Worm (Caenorhabditis elegans) whole organism, L4 larva: ENCODE data around the gene B0228.7.
A peak's percentile ranks its signal among the peaks of the same experiment; 100 is the strongest.

Experiments used
- Y5F2A.4 ChIP-seq: fragments of 200-800 bp; sonication (Bioruptor generic); optimal IDR thresholded peaks from 2 replicates; lab custom pipeline; 2018; ENCODE audit warnings: mild to moderate bottlenecking, missing genetic modification characterization, missing compliant biosample characterization
- attf-4 ChIP-seq: sonication (generic microtip); optimal IDR thresholded peaks from 3 replicates; lab custom pipeline; 2017; ENCODE audit warnings: missing biosample characterization, missing genetic modification characterization
- ces-1 ChIP-seq: fragments of 150-350 bp; sonication (generic microtip); optimal IDR thresholded peaks from 4 replicates; lab custom pipeline; 2014; ENCODE audit warnings: missing biosample characterization, missing genetic modification reagents, missing genetic modification characterization
- fkh-10 ChIP-seq: fragments of 150-350 bp; optimal IDR thresholded peaks from 2 replicates; lab custom pipeline; 2014; ENCODE audit warnings: missing biosample characterization, missing genetic modification reagents, missing genetic modification characterization
- lir-3 ChIP-seq: sonication (generic microtip); optimal IDR thresholded peaks from 2 replicates; lab custom pipeline; 2016; ENCODE audit warnings: mild to moderate bottlenecking, missing genetic modification characterization, missing compliant biosample characterization
- mdl-1 ChIP-seq, 2 experiments: fragments of 150-350 bp in 1 of 2; sonication (generic microtip) in 1 of 2; optimal IDR thresholded peaks; 2 replicates each; lab custom pipeline; 2014 to 2017; ENCODE audit warnings: missing biosample characterization in 2 of 2, missing genetic modification characterization in 2 of 2
- snpc-4 ChIP-seq: fragments of 150-350 bp; optimal IDR thresholded peaks from 2 replicates; lab custom pipeline; 2014; ENCODE audit warnings: missing biosample characterization, missing genetic modification characterization
- unc-130 ChIP-seq: sonication (generic microtip); optimal IDR thresholded peaks from 2 replicates; lab custom pipeline; 2016; ENCODE audit warnings: missing genetic modification reagents, missing genetic modification characterization, missing compliant biosample characterization
- zfp-2 ChIP-seq: sonication (generic microtip); optimal IDR thresholded peaks from 2 replicates; lab custom pipeline; 2016; ENCODE audit warnings: mild to moderate bottlenecking, missing genetic modification characterization, missing compliant biosample characterization

DNA sequence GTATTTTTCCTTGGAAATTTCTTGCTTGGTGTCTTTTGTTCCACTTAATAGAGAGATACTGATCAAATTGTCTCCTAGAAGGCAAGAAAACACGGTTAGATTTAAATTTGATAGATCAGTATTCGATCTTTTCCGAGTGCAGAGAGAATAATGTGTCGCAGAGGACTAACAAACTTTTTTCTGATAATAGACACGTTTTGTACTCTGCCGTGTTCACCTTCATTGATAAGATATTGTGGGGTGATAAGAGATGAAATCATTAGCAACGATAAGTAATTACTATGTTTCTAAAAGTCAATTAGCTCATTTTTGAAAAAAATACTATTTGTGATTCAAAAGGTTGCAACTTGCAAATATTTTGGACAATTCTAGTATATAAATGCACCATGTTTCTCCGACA is 17.9 kb upstream of the B0228.7 start:
- no peak for TF ChIP-seq lir-3 (tag; lab: Kevin White, UChicago)
- no peak for TF ChIP-seq Y5F2A.4
- peak in 1 of 2 experiments; percentile 49 for TF ChIP-seq mdl-1 (tag; optimal IDR thresholded peaks at IDR 0.05; lab: Kevin White, UChicago)
- TF ChIP-seq ces-1 (GFP tag; lab: Kevin White, UChicago), result no peak
- TF ChIP-seq snpc-4 (tag; lab: Kevin White, UChicago), result no peak
- no peak for TF ChIP-seq fkh-10 (GFP tag; lab: Kevin White, UChicago)
- no peak for TF ChIP-seq attf-4 (tag; lab: Kevin White, UChicago)
- no peak for TF ChIP-seq zfp-2 (tag; lab: Kevin White, UChicago)
- no peak for TF ChIP-seq unc-130
